Worm (Caenorhabditis elegans) whole organism, L4/young adult: ENCODE data around the gene dhp-2.

Experiments used
- dao-5 ChIP-seq: sonication (generic microtip); optimal IDR thresholded peaks from 2 replicates; lab custom pipeline; 2016; ENCODE audit warnings: missing genotype, missing genetic modification characterization, moderate library complexity, missing compliant biosample characterization
- him-1 ChIP-seq: sonication (generic microtip); optimal IDR thresholded peaks from 2 replicates; lab custom pipeline; 2016; ENCODE audit warnings: missing genotype, missing genetic modification reagents, missing genetic modification characterization, missing compliant biosample characterization

DNA sequence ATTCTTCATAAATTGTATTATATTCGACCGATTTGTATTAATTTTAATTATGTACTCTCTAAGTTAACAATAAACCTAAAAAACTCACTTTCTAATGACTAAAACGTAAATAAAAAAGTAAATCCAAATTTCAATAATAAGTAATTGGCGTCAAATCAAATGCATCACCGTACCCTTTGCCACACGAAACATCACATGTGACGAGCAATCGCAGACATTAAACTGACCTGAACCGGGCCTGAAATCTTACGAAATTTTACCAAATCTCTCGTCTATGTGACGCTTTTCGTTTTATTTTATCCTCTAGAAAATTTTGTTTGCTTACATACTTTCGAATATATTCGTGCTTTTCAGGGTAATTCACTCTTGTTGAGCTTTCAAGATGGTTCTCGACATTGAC is 25.4 kb downstream of the dhp-2 start, which contains the start of the genes C47E12.2 and sars-1:
- no peak for TF ChIP-seq him-1 (tag; lab: Kevin White, UChicago)
- TF ChIP-seq dao-5 (tag; lab: Kevin White, UChicago), result no peak
